Fruit fly (Drosophila melanogaster) whole organism, embryonic: ENCODE results near the gene CG15403.

Source experiments
- Antp ChIP-seq: fragments of 200-800 bp; sonication (Bioruptor generic); optimal IDR thresholded peaks from 3 replicates; lab custom pipeline; 2016; ENCODE audit warnings: missing biosample characterization, missing genetic modification characterization
- Atf6 ChIP-seq: fragments of 200-800 bp; sonication (Bioruptor generic); IDR thresholded peaks from 2 replicates; pipeline ENCODE4 v1.3.6; 2022; ENCODE audit warnings: missing biosample characterization, missing genetic modification characterization
- C15 ChIP-seq: fragments of 200-800 bp; sonication (Bioruptor generic); IDR thresholded peaks from 3 replicates; pipeline ENCODE4 v1.3.6; 2022; ENCODE audit warnings: missing biosample characterization, missing genetic modification characterization
- CG10321 ChIP-seq: fragments of 200-800 bp; sonication (Bioruptor generic); IDR thresholded peaks from 2 replicates; pipeline ENCODE4 v1.3.6; 2022; ENCODE audit warnings: missing biosample characterization, missing genetic modification characterization
- CG11695 ChIP-seq: fragments of 200-800 bp; sonication (Bioruptor generic); IDR thresholded peaks from 3 replicates; pipeline ENCODE4 v1.3.6; 2022; ENCODE audit warnings: missing biosample characterization, missing genetic modification characterization
- CG12942 ChIP-seq: fragments of 200-800 bp; sonication (Bioruptor generic); optimal IDR thresholded peaks from 3 replicates; lab custom pipeline; 2016; ENCODE audit warnings: missing biosample characterization, missing genetic modification characterization
- CG14014 ChIP-seq: fragments of 200-800 bp; sonication (Bioruptor generic); IDR thresholded peaks from 2 replicates; pipeline ENCODE4 v1.3.6; 2022; ENCODE audit warnings: missing biosample characterization, missing genetic modification characterization
- CG14441 ChIP-seq: fragments of 200-800 bp; sonication (Bioruptor generic); IDR thresholded peaks from 2 replicates; pipeline ENCODE4 v1.3.6; 2022; ENCODE audit warnings: missing biosample characterization, missing genetic modification characterization
- CG15601 ChIP-seq: fragments of 200-800 bp; sonication (Bioruptor generic); optimal IDR thresholded peaks from 3 replicates; lab custom pipeline; 2019; ENCODE audit warnings: missing biosample characterization, mild to moderate bottlenecking, missing genetic modification characterization, moderate library complexity
- CG16863 ChIP-seq: fragments of 200-800 bp; sonication (Bioruptor generic); optimal IDR thresholded peaks from 3 replicates; lab custom pipeline; 2016; ENCODE audit warnings: missing biosample characterization, missing genetic modification characterization
- CG17568 ChIP-seq: fragments of 200-800 bp; sonication (Bioruptor generic); optimal IDR thresholded peaks from 2 replicates; lab custom pipeline; 2018; ENCODE audit warnings: missing biosample characterization, mild to moderate bottlenecking, missing genetic modification characterization, moderate library complexity
- CG18262 ChIP-seq: fragments of 200-800 bp; optimal IDR thresholded peaks from 3 replicates; lab custom pipeline; 2019; ENCODE audit warnings: missing biosample characterization, mild to moderate bottlenecking, missing genetic modification characterization, moderate library complexity
- CG18619 ChIP-seq: fragments of 200-800 bp; sonication (Bioruptor generic); optimal IDR thresholded peaks from 3 replicates; lab custom pipeline; 2017; ENCODE audit warnings: missing biosample characterization, mild to moderate bottlenecking, missing genetic modification characterization
- CG2202 ChIP-seq: fragments of 200-800 bp; sonication (Bioruptor generic); optimal IDR thresholded peaks from 2 replicates; lab custom pipeline; 2018; ENCODE audit warnings: missing biosample characterization, mild to moderate bottlenecking, missing genetic modification characterization
- CG31224 ChIP-seq: fragments of 200-800 bp; sonication (Bioruptor generic); IDR thresholded peaks from 2 replicates; pipeline ENCODE4 v1.3.6; 2022; ENCODE audit warnings: missing biosample characterization, missing genetic modification characterization
- CG3163 ChIP-seq: fragments of 200-800 bp; sonication (Bioruptor generic); optimal IDR thresholded peaks from 3 replicates; lab custom pipeline; 2016; ENCODE audit warnings: missing biosample characterization, missing genetic modification characterization
- CG32772 ChIP-seq: fragments of 200-800 bp; sonication (Bioruptor generic); IDR thresholded peaks from 2 replicates; pipeline ENCODE4 v1.3.6; 2022; ENCODE audit warnings: missing biosample characterization, missing genetic modification characterization
- CG3281 ChIP-seq: fragments of 200-800 bp; sonication (Bioruptor generic); optimal IDR thresholded peaks from 3 replicates; lab custom pipeline; 2017; ENCODE audit warnings: missing biosample characterization, mild to moderate bottlenecking, missing genetic modification characterization
- CG4360 ChIP-seq: fragments of 200-800 bp; sonication (Bioruptor generic); IDR thresholded peaks from 2 replicates; pipeline ENCODE4 v1.3.6; 2022; ENCODE audit warnings: missing biosample characterization, missing genetic modification characterization
- CG4617 ChIP-seq: fragments of 200-800 bp; sonication (Bioruptor generic); optimal IDR thresholded peaks from 3 replicates; lab custom pipeline; 2016; ENCODE audit warnings: missing biosample characterization, missing genetic modification characterization, borderline replicate concordance
- CG5953 ChIP-seq: fragments of 200-800 bp; sonication (Bioruptor generic); IDR thresholded peaks from 2 replicates; pipeline ENCODE4 v1.3.6; 2022; ENCODE audit warnings: missing biosample characterization, missing genetic modification characterization
- CG7357 ChIP-seq: fragments of 200-800 bp; sonication (Bioruptor generic); IDR thresholded peaks from 3 replicates; pipeline ENCODE4 v1.3.6; 2022; ENCODE audit warnings: missing biosample characterization, missing genetic modification characterization
- CG8924 ChIP-seq: fragments of 200-800 bp; optimal IDR thresholded peaks from 3 replicates; lab custom pipeline; 2019; ENCODE audit warnings: missing biosample characterization, mild to moderate bottlenecking, missing genetic modification characterization, moderate library complexity
- Chrac-16 ChIP-seq: fragments of 200-800 bp; sonication (Bioruptor generic); optimal IDR thresholded peaks from 3 replicates; lab custom pipeline; 2016; ENCODE audit warnings: missing biosample characterization, missing genetic modification characterization
- CrebB ChIP-seq: fragments of 200-800 bp; sonication (Bioruptor generic); optimal IDR thresholded peaks from 3 replicates; lab custom pipeline; 2018; ENCODE audit warnings: missing biosample characterization, mild to moderate bottlenecking, missing genetic modification characterization
- Dek ChIP-seq: fragments of 200-800 bp; sonication (Bioruptor generic); optimal IDR thresholded peaks from 3 replicates; lab custom pipeline; 2019; ENCODE audit warnings: missing biosample characterization, mild to moderate bottlenecking, missing genetic modification characterization, moderate library complexity
- ERR ChIP-seq: fragments of 200-800 bp; sonication (Bioruptor generic); optimal IDR thresholded peaks from 2 replicates; lab custom pipeline; 2016; ENCODE audit warnings: missing biosample characterization, missing genetic modification characterization
- Mes4 ChIP-seq: fragments of 200-800 bp; sonication (Bioruptor generic); optimal IDR thresholded peaks from 2 replicates; lab custom pipeline; 2016; ENCODE audit warnings: missing biosample characterization, missing genetic modification characterization
- Rfx ChIP-seq: fragments of 200-800 bp; sonication (Bioruptor generic); IDR thresholded peaks from 2 replicates; pipeline ENCODE4 v1.3.6; 2022; ENCODE audit warnings: missing biosample characterization, missing genetic modification characterization
- Tbp ChIP-seq: fragments of >200 bp; optimal IDR thresholded peaks from 2 replicates; lab custom pipeline; 2018; ENCODE audit warnings: missing biosample characterization, missing genetic modification characterization
- Usf ChIP-seq: fragments of 200-800 bp; sonication (Bioruptor generic); optimal IDR thresholded peaks from 2 replicates; lab custom pipeline; 2017; ENCODE audit warnings: missing genotype, missing biosample characterization, missing genetic modification characterization
- ap ChIP-seq: fragments of 200-800 bp; sonication (Bioruptor generic); IDR thresholded peaks from 2 replicates; pipeline ENCODE4 v1.3.6; 2022; ENCODE audit warnings: missing biosample characterization, missing genetic modification characterization
- chif ChIP-seq, 2 experiments: fragments of 200-800 bp; sonication (Bioruptor generic); optimal IDR thresholded peaks; 3 replicates each; lab custom pipeline; 2016; ENCODE audit warnings: missing biosample characterization in 2 of 2, missing genetic modification characterization in 2 of 2
- disco-r ChIP-seq: fragments of 200-800 bp; sonication (Bioruptor generic); optimal IDR thresholded peaks from 2 replicates; lab custom pipeline; 2016; ENCODE audit warnings: missing biosample characterization, missing genetic modification characterization
- gcm2 ChIP-seq: fragments of 200-800 bp; sonication (Bioruptor generic); optimal IDR thresholded peaks from 2 replicates; lab custom pipeline; 2016; ENCODE audit warnings: missing biosample characterization, missing genetic modification characterization
- gro ChIP-seq: fragments of 200-800 bp; sonication (Bioruptor generic); optimal IDR thresholded peaks from 2 replicates; lab custom pipeline; 2016; ENCODE audit warnings: missing biosample characterization, missing genetic modification characterization
- gsb ChIP-seq: fragments of 200-800 bp; sonication (Bioruptor generic); IDR thresholded peaks from 2 replicates; pipeline ENCODE4 v1.3.6; 2022; ENCODE audit warnings: missing biosample characterization, missing genetic modification characterization
- lov ChIP-seq, 2 experiments: fragments of 200-800 bp in 1 of 2; fragments of >200 bp in 1 of 2; sonication (Bioruptor generic) in 1 of 2; IDR thresholded peaks in 1 of 2; optimal IDR thresholded peaks in 1 of 2; 2 replicates in 1 of 2; 3 replicates in 1 of 2; pipeline versions ENCODE4 v1.3.6 to Lab custom; 2017 to 2022; ENCODE audit warnings: missing biosample characterization in 1 of 2, missing genetic modification characterization in 1 of 2
- onecut ChIP-seq: fragments of 200-800 bp; sonication (Bioruptor generic); IDR thresholded peaks from 2 replicates; pipeline ENCODE4 v1.3.6; 2022; ENCODE audit warnings: missing biosample characterization, missing genetic modification characterization
- pita ChIP-seq: fragments of 200-800 bp; sonication (Bioruptor generic); optimal IDR thresholded peaks from 2 replicates; lab custom pipeline; 2017; ENCODE audit warnings: missing biosample characterization, mild to moderate bottlenecking, missing genetic modification characterization
- ranshi ChIP-seq: fragments of 200-800 bp; sonication (Bioruptor generic); IDR thresholded peaks from 2 replicates; pipeline ENCODE4 v1.3.6; 2022; ENCODE audit warnings: missing biosample characterization, missing genetic modification characterization
- rib ChIP-seq: fragments of 200-800 bp; sonication (Bioruptor generic); IDR thresholded peaks from 2 replicates; pipeline ENCODE4 v1.3.6; 2022; ENCODE audit warnings: missing biosample characterization, missing genetic modification characterization
- row ChIP-seq: fragments of 200-800 bp; sonication (Bioruptor generic); IDR thresholded peaks from 3 replicates; pipeline ENCODE4 v1.3.6; 2022; ENCODE audit warnings: missing biosample characterization, missing genetic modification characterization
- slp2 ChIP-seq: fragments of 200-800 bp; sonication (Bioruptor generic); optimal IDR thresholded peaks from 2 replicates; lab custom pipeline; 2016; ENCODE audit warnings: missing biosample characterization, missing genetic modification characterization
- sna ChIP-seq: fragments of 200-800 bp; sonication (Bioruptor generic); IDR thresholded peaks from 2 replicates; pipeline ENCODE4 v1.3.6; 2022; ENCODE audit warnings: missing biosample characterization, missing genetic modification characterization; ENCODE audit not compliant: partially characterized antibody
- sob ChIP-seq: fragments of 200-800 bp; sonication (Bioruptor generic); IDR thresholded peaks from 2 replicates; pipeline ENCODE4 v1.3.6; 2022; ENCODE audit warnings: missing biosample characterization, missing genetic modification characterization
- stc ChIP-seq: fragments of 200-800 bp; sonication (Bioruptor generic); IDR thresholded peaks from 2 replicates; pipeline ENCODE4 v1.3.6; 2022; ENCODE audit warnings: missing biosample characterization, missing genetic modification characterization
- stwl ChIP-seq: fragments of 200-800 bp; sonication (Bioruptor generic); optimal IDR thresholded peaks from 3 replicates; lab custom pipeline; 2018; ENCODE audit warnings: missing biosample characterization, mild to moderate bottlenecking, missing genetic modification characterization, moderate library complexity
- sug ChIP-seq: fragments of 200-800 bp; optimal IDR thresholded peaks from 2 replicates; lab custom pipeline; 2019; ENCODE audit warnings: missing biosample characterization, mild to moderate bottlenecking, missing genetic modification characterization, moderate library complexity
- ttk ChIP-seq: fragments of 200-800 bp; sonication (Bioruptor generic); IDR thresholded peaks from 2 replicates; pipeline ENCODE4 v2.1.2; 2022; ENCODE audit warnings: missing biosample characterization, missing genetic modification characterization
- tx ChIP-seq: fragments of 200-800 bp; sonication (Bioruptor generic); optimal IDR thresholded peaks from 2 replicates; lab custom pipeline; 2016; ENCODE audit warnings: missing biosample characterization, missing genetic modification characterization

CG15403 gene

dm6 chr2L:3086290-3086876 lies 42.1 kb upstream of the CG15403 start (continued):
- TF ChIP-seq Chrac-16 (GFP tag; lab: Kevin White, UChicago) (peak; percentile 39), CG7357 (GFP tag; lab: Robert Waterston, UW) (peak; percentile 56; the same call in 2 of the 3 replicates), slp2 (peak; percentile 2), sna (GFP tag; lab: Robert Waterston, UW) (no peak), CG4360 (no peak), CG10321 (GFP tag; lab: Robert Waterston, UW) (0 out of 2 replicates have a peak, but pooled peaks have one; percentile 26), rib (GFP tag; lab: Robert Waterston, UW) (peak; percentile 68), CG32772 (no peak; the same call in 1 of the 2 replicates), stc (GFP tag; lab: Robert Waterston, UW) (peak; percentile 44; the same call in 1 of the 2 replicates), lov (optimal IDR thresholded peaks at IDR 0.05; lab: Kevin White, UChicago) (no peak), lov (GFP tag; IDR thresholded peaks at IDR 0.05; lab: Robert Waterston, UW) (no peak), CG18262 (tag; lab: Kevin White, UChicago) (peak; percentile 64), CG12942 (GFP tag; lab: Kevin White, UChicago) (peak; percentile 49), Tbp (GFP tag; lab: Kevin White, UChicago) (no peak), gro (GFP tag; lab: Kevin White, UChicago) (peak; percentile 66), CG14014 (GFP tag; lab: Robert Waterston, UW) (peak; percentile 69), CG2202 (tag; lab: Kevin White, UChicago) (no peak), onecut (GFP tag; lab: Robert Waterston, UW) (no peak), CG3163 (GFP tag; lab: Kevin White, UChicago) (no peak), gcm2 (GFP tag; lab: Kevin White, UChicago) (no peak), CG18619 (peak; percentile 59), stwl (tag; lab: Kevin White, UChicago) (no peak), ranshi (GFP tag; lab: Robert Waterston, UW) (peak; percentile 70), ttk (GFP tag; lab: Robert Waterston, UW) (peak; percentile 35; the same call in 1 of the 2 replicates), chif (GFP tag; optimal IDR thresholded peaks at IDR 0.05; lab: Kevin White, UChicago) (peak; percentile 28 to 37), Usf (GFP tag; lab: Kevin White, UChicago) (no peak), disco-r (GFP tag; lab: Kevin White, UChicago) (no peak), gsb (GFP tag; lab: Robert Waterston, UW) (peak; percentile 63), row (GFP tag; lab: Robert Waterston, UW) (peak; percentile 80), CG8924 (tag; lab: Kevin White, UChicago) (peak; percentile 79), Rfx (GFP tag; lab: Robert Waterston, UW) (peak; percentile 84), sug (tag; lab: Kevin White, UChicago) (peak; percentile 62), CG15601 (tag; lab: Kevin White, UChicago) (no peak), Antp (GFP tag; lab: Kevin White, UChicago) (peak; percentile 6), CG14441 (GFP tag; lab: Robert Waterston, UW) (peak; percentile 60), ap (GFP tag; lab: Robert Waterston, UW) (no peak), tx (GFP tag; lab: Kevin White, UChicago) (peak; percentile 18), C15 (GFP tag; lab: Robert Waterston, UW) (0 out of 3 replicates have a peak, but pooled peaks have one; percentile 10), Dek (tag; lab: Kevin White, UChicago) (peak; percentile 69), CG16863 (GFP tag; lab: Kevin White, UChicago) (peak; percentile 32), CG5953 (no peak), CG3281 (GFP tag; lab: Kevin White, UChicago) (peak; percentile 74), CG4617 (no peak), pita (GFP tag; lab: Kevin White, UChicago) (no peak), Mes4 (GFP tag; lab: Kevin White, UChicago) (peak; percentile 8), CG31224 (GFP tag; lab: Robert Waterston, UW) (peak; percentile 67), sob (peak; percentile 48; the same call in 1 of the 2 replicates), CrebB (tag; lab: Kevin White, UChicago) (peak; percentile 63), Atf6 (GFP tag; lab: Robert Waterston, UW) (peak; percentile 79), CG17568 (GFP tag; lab: Kevin White, UChicago) (peak; percentile 51), ERR (GFP tag; lab: Kevin White, UChicago) (no peak), CG11695 (GFP tag; lab: Robert Waterston, UW) (peak; percentile 81)
